Worm (Caenorhabditis elegans) whole organism, L4 larva: Measurements from ENCODE around the gene mmcm-1.

Experiments
- D1046.2 ChIP-seq: fragments of 200-800 bp; sonication (Bioruptor generic); IDR thresholded peaks from 2 replicates; pipeline ENCODE4 v1.3.6; 2022; ENCODE audit warnings: missing genetic modification characterization, missing compliant biosample characterization
- ZK337.2 ChIP-seq: fragments of 200-800 bp; sonication (Bioruptor generic); IDR thresholded peaks from 2 replicates; pipeline ENCODE4 v1.3.6; 2022; ENCODE audit warnings: missing genetic modification reagents, missing genetic modification characterization, missing compliant biosample characterization
- ZK546.5 ChIP-seq, 2 experiments: sonication (generic microtip); optimal IDR thresholded peaks; 2 replicates each; lab custom pipeline; 2017; ENCODE audit warnings: missing biosample characterization in 2 of 2, missing genetic modification characterization in 2 of 2
- ceh-82 ChIP-seq: sonication (generic microtip); optimal IDR thresholded peaks from 2 replicates; lab custom pipeline; 2017; ENCODE audit warnings: missing biosample characterization, missing genetic modification characterization
- dmd-9 ChIP-seq: fragments of 200-800 bp; sonication (Bioruptor generic); IDR thresholded peaks from 2 replicates; pipeline ENCODE4 v1.3.6; 2022; ENCODE audit warnings: missing genetic modification reagents, missing genetic modification characterization, missing compliant biosample characterization
- dpl-1 ChIP-seq: fragments of 150-350 bp; optimal IDR thresholded peaks from 2 replicates; lab custom pipeline; 2014; ENCODE audit warnings: missing biosample characterization, missing genetic modification reagents, missing genetic modification characterization
- fos-1 ChIP-seq: fragments of 150-350 bp; optimal IDR thresholded peaks from 2 replicates; lab custom pipeline; 2014; ENCODE audit warnings: missing biosample characterization, missing genetic modification characterization
- jun-1 ChIP-seq: fragments of 150-350 bp; optimal IDR thresholded peaks from 2 replicates; lab custom pipeline; 2014; ENCODE audit warnings: missing biosample characterization, missing genetic modification reagents, missing genetic modification characterization
- lin-13 ChIP-seq: fragments of 150-350 bp; optimal IDR thresholded peaks from 2 replicates; lab custom pipeline; 2014; ENCODE audit warnings: missing biosample characterization, missing genetic modification reagents, missing genetic modification characterization
- nhr-10 ChIP-seq: fragments of 150-350 bp; optimal IDR thresholded peaks from 2 replicates; lab custom pipeline; 2014; ENCODE audit warnings: missing biosample characterization, missing genetic modification characterization
- nhr-25 ChIP-seq: sonication (generic microtip); optimal IDR thresholded peaks from 2 replicates; lab custom pipeline; 2017; ENCODE audit warnings: missing genetic modification characterization, mild to moderate bottlenecking, missing compliant biosample characterization, antibody characterized with exemption, moderate library complexity, borderline replicate concordance; ENCODE audit not compliant: insufficient read depth
- zfp-2 ChIP-seq: sonication (generic microtip); optimal IDR thresholded peaks from 2 replicates; lab custom pipeline; 2016; ENCODE audit warnings: mild to moderate bottlenecking, missing genetic modification characterization, missing compliant biosample characterization

- TF ChIP-seq ZK546.5 (tag; optimal IDR thresholded peaks at IDR 0.05; lab: Kevin White, UChicago), result no peak
- no peak for TF ChIP-seq dmd-9 (GFP tag; lab: Robert Waterston, UW)
- no peak for TF ChIP-seq zfp-2 (tag; lab: Kevin White, UChicago)
- TF ChIP-seq fos-1 (tag; lab: Kevin White, UChicago), result no peak
- TF ChIP-seq lin-13, result no peak
- no peak for TF ChIP-seq jun-1 (tag; lab: Kevin White, UChicago)
- no peak for TF ChIP-seq ZK337.2 (GFP tag; lab: Robert Waterston, UW)
- TF ChIP-seq ceh-82, result no peak
- TF ChIP-seq nhr-10 (tag; lab: Kevin White, UChicago), result no peak
- TF ChIP-seq nhr-25 (tag; lab: Kevin White, UChicago), result no peak
- TF ChIP-seq D1046.2 (GFP tag; lab: Robert Waterston, UW), result no peak
- TF ChIP-seq dpl-1 (GFP tag; lab: Kevin White, UChicago), result no peak
Observed at ce11 chrIII:3898850-3899249, 8.6 kb downstream of the mmcm-1 start.
